Fruit fly (Drosophila melanogaster) Kc167 (cell line): ENCODE data around the gene Mst87F.

Experiments
- Myc ChIP-seq: fragments of >200 bp; optimal IDR thresholded peaks from 2 replicates; lab custom pipeline; 2017; ENCODE audit warnings: missing external identifiers
- Sin3A ChIP-seq: fragments of >200 bp; optimal IDR thresholded peaks from 2 replicates; lab custom pipeline; 2018; ENCODE audit warnings: missing external identifiers
- h ChIP-seq: fragments of >200 bp; optimal IDR thresholded peaks from 3 replicates; lab custom pipeline; 2018; ENCODE audit warnings: missing external identifiers
- insv ChIP-seq: fragments of >200 bp; optimal IDR thresholded peaks from 3 replicates; lab custom pipeline; 2018; ENCODE audit warnings: missing external identifiers
- psq ChIP-seq: fragments of >200 bp; optimal IDR thresholded peaks from 2 replicates; lab custom pipeline; 2017; ENCODE audit warnings: missing external identifiers

dm6 chr3R:13842532-13842931 lies 14.7 kb upstream of the Mst87F start:
- TF ChIP-seq Sin3A (lab: Kevin White, UChicago) (no peak), h (lab: Kevin White, UChicago) (no peak), psq (no peak), insv (lab: Kevin White, UChicago) (no peak), Myc (lab: Kevin White, UChicago) (no peak)
